Worm (Caenorhabditis elegans): ENCODE data around the gene F56B6.6.

DNA sequence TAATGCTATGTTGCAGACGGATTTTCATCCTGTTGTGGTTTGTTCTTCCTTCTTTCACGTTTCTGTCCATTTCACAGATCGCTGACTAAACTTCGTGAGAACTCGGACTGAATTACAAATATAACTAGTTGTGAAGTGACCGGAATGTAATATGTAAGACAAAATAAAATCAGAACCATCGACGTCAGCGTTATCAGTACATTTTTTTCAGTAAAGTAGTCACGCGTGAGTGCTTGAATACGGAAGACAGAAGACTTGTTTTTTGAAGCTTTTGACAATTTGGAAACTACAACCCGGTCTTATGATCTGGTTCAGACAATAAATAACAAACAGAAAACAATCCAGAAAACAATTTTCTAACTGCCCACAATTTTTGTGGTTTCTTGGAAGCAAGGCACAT lies 49.0 kb upstream of the F56B6.6 start:
- no peak for TF ChIP-seq elt-3 (tag; optimal IDR thresholded peaks at IDR 0.05)
- TF ChIP-seq egl-27 (tag; optimal IDR thresholded peaks at IDR 0.05), result no peak
- TF ChIP-seq nhr-12 (tag; optimal IDR thresholded peaks at IDR 0.05), result no peak
- no peak for TF ChIP-seq skn-1 (tag; optimal IDR thresholded peaks at IDR 0.05)
- no peak for TF ChIP-seq jun-1 (tag; optimal IDR thresholded peaks at IDR 0.05)
- no peak for TF ChIP-seq nhr-76 (tag; optimal IDR thresholded peaks at IDR 0.05)
- no peak for TF ChIP-seq tbx-2 (tag; optimal IDR thresholded peaks at IDR 0.05)
- no peak for TF ChIP-seq sea-2 (GFP tag; optimal IDR thresholded peaks at IDR 0.05)
- no peak for TF ChIP-seq nhr-77 (tag; optimal IDR thresholded peaks at IDR 0.05)
- TF ChIP-seq ZK546.5 (tag; optimal IDR thresholded peaks at IDR 0.05), result no peak
- no peak for TF ChIP-seq snpc-4 (tag; optimal IDR thresholded peaks at IDR 0.05)
- no peak for TF ChIP-seq ama-1 (optimal IDR thresholded peaks at IDR 0.05)
- TF ChIP-seq R02D3.7 (tag; optimal IDR thresholded peaks at IDR 0.05), result no peak
- no peak for TF ChIP-seq ceh-9 (tag; optimal IDR thresholded peaks at IDR 0.05)
